Fruit fly (Drosophila melanogaster) whole organism, embryonic: Measurements from ENCODE around the gene Cyp313b1.

ENCODE experiments used
- CG18011 ChIP-seq: fragments of 200-800 bp; sonication (Bioruptor generic); optimal IDR thresholded peaks from 2 replicates; lab custom pipeline; 2017; ENCODE audit warnings: missing biosample characterization, missing genetic modification characterization, mild to moderate bottlenecking, moderate library complexity, missing genotype
- CG4282 ChIP-seq: fragments of 200-800 bp; sonication (Bioruptor generic); optimal IDR thresholded peaks from 2 replicates; lab custom pipeline; 2016; ENCODE audit warnings: missing biosample characterization, missing genetic modification characterization
- CG6689 ChIP-seq: fragments of 200-800 bp; sonication (Bioruptor generic); IDR thresholded peaks from 2 replicates; pipeline ENCODE4 v1.3.6; 2022; ENCODE audit warnings: missing biosample characterization, missing genetic modification characterization
- Fer2 ChIP-seq: fragments of 200-800 bp; sonication (Bioruptor generic); optimal IDR thresholded peaks from 2 replicates; lab custom pipeline; 2018; ENCODE audit warnings: missing biosample characterization, mild to moderate bottlenecking, missing genetic modification characterization, moderate library complexity
- fd102C ChIP-seq: fragments of 200-800 bp; sonication (Bioruptor generic); optimal IDR thresholded peaks from 2 replicates; lab custom pipeline; 2018; ENCODE audit warnings: missing biosample characterization, mild to moderate bottlenecking, missing genetic modification characterization, moderate library complexity

DNA sequence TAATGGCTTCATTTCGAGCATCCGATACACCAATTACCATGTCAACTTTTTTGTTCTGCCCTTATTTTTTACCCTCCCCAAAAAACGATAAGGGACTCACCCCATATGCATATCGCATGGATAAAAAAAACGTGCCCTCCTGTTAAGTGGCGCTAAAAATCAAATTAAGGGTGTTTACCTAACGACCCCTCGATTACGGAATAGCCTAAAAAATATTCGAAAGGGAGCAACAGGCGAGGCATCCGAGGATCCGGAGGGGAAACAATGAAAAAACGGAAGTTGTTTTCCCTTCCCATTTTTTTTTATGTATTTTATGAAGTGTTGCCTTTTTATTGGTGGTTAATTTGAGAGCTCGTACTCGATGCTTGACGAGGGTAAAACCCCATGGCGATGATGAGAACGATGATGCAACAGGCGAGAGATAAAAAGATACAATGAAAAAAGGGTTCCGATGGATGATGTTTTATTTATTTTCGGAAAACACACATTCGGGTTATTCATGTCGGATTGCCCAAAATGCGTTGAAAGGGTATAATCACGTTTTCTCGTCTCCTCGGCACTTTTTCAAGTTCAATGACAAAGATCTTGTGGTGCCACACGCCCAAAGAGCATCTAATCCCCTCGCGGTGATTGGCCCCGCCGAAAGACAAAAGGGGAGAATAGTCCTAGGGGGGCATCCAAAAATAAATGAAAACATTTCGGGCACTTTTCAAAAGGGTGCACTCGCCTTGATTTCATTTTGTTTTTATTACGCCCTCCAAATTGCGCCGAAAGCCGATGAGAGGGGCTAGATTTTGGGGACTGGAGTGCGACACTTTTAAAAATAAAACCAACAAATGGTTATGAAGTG lies 39.1 kb upstream of the Cyp313b1 start, which contains the start of gene CG44227:
- no peak for TF ChIP-seq Fer2 (tag; lab: Kevin White, UChicago)
- no peak for TF ChIP-seq CG4282 (GFP tag; lab: Kevin White, UChicago)
- TF ChIP-seq fd102C (GFP tag; lab: Kevin White, UChicago): no peak
- TF ChIP-seq CG18011 (GFP tag; lab: Kevin White, UChicago): no peak
- TF ChIP-seq CG6689: no peak
